Worm (Caenorhabditis elegans) whole organism, dauer: ENCODE results near the gene C27B7.2.

Experiments used
- unc-62 ChIP-seq: sonication (generic microtip); optimal IDR thresholded peaks from 2 replicates; lab custom pipeline; 2017; ENCODE audit warnings: missing biosample characterization, missing genetic modification reagents, missing genetic modification characterization

C27B7.2 gene

DNA sequence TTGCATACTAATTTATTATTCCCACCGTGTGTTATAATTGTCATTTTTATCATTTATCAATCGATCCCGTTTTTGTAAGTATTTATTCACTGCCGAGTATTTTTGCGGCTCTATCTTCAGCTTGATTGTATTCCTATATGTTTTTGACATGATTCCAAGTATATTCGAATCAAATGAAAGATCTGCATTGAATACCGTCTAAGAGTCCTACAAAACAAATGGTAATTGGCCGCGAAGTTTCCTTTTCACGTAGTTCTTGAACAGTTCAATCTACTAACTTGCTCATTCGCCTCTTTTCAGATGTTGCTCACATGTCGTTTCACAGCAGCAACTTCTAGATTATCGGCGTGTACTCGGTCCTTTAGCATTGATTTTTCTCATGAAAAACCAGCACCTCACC is at the start of gene C27B7.2:
Gene C27B7.2 (plus strand): TSS at position 301 of the 400 bp plus-strand sequence.
- no peak for TF ChIP-seq unc-62

- TF ChIP-seq unc-62 = no peak
These were observed 48.2 kb upstream of the C27B7.2 start, which contains the start of gene T11B7.2 for ce11 chrIV:8844457-8844856. T11B7.2 (minus strand) TSS chrIV:8844557.

DNA sequence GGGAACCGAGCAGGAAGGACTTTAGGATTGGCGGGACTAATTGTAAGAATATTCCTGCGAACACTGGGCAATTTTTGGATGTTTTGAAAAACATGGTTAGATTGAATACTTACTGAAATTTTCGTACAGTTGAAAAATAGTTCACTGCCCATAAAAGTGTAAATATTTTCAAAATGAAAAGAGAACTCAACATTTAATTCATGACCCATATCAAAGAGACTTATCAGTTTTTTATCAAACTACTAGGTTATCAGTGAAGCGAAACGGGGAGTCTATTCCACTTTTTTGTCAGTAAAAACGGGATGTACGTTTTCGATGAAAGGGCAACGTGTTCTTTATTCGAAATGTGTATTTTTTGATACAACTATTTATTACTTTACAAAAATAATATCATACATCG is 46.7 kb upstream of the C27B7.2 start:
- TF ChIP-seq unc-62 = no peak

- no peak for TF ChIP-seq unc-62
These were observed 44.7 kb upstream of the C27B7.2 start, which contains the start of gene col-118 for ce11 chrIV:8847918-8848317. col-118 (plus strand) TSS chrIV:8848218.

DNA sequence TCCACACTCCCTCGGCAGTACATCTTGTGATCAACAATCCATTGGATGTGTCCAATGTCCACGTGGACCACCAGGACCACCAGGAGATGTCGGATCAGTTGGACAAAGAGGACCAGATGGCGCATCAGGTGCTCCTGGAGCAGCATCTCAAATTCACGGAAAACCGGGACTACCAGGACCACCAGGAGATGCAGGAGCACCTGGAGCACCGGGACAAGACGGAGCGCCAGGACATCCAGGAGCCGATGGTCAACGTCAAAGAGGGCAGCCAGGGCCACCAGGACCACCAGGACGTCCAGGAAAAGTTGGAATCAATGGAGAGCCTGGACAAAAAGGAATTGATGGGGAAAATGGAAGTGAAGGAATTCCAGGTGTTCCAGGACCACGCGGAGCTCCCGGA is 43.7 kb upstream of the C27B7.2 start:
- TF ChIP-seq unc-62 = no peak

DNA sequence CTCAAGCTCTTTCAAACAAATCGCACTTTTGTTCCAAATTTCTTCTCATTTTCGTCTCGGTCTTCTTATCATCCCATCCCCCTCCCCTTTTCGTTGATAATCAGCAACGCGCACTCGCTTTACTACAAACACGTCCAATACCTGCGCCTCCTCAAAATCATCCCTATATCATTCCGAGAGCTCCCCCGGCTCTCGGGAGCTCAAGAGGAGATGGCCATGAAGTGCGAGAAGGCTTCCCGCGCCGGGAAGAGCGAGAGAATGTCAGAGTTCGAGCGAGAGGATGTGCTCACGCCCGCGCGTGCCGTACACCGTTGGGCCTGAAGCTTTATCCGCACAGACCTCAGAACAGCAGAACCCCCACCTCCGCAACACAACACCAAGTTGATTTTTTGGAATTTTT is 41.9 kb upstream of the C27B7.2 start:
- no peak for TF ChIP-seq unc-62

- no peak for TF ChIP-seq unc-62
These were observed 40.5 kb upstream of the C27B7.2 start, which contains the start of gene alp-1 for ce11 chrIV:8852194-8852593. alp-1 (plus strand) TSS chrIV:8852494.

- TF ChIP-seq unc-62 = no peak
These were observed 39.4 kb upstream of the C27B7.2 start for ce11 chrIV:8853301-8853700.

DNA sequence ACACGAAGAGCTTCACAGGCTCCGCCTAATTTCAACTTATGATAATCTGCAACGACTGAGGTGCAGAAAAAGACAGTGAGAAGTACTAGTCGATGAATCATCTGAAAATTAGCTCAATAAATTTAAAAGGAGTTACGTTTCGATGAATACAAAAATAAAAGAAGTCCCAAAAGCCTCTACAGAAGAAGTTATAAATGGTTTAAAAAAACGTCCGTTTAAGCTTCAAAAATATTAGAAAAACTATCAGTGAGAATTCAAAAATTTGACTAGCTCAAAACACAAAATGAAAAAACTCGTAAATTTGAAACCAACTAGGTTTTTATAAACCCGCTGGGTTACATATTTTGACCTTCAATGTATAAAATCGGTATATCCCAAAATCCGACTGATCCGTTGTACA is 36.7 kb upstream of the C27B7.2 start, which contains the start of gene T11B7.5:
Gene T11B7.5 (minus strand): TSS at position 101 of the 400 bp plus-strand sequence.
- TF ChIP-seq unc-62 = no peak

DNA sequence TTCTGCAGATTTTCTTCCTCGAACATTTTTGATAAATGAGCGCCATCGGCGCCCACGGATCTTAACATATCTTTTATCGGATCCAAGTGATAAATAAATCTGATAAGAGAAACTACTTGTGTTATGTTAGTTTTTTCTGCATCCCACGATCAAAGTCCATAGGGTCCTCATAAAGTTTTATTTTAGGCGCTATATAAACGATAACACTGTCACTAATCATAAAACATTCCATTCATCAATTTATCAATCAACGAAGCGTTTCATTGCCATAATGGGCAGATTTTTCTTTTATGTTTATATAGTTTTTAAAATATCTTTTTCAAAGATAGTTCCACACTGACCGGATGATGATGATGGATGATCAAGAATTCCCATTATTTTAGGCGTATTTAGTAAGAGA is 28.0 kb upstream of the C27B7.2 start:
- no peak for TF ChIP-seq unc-62

DNA sequence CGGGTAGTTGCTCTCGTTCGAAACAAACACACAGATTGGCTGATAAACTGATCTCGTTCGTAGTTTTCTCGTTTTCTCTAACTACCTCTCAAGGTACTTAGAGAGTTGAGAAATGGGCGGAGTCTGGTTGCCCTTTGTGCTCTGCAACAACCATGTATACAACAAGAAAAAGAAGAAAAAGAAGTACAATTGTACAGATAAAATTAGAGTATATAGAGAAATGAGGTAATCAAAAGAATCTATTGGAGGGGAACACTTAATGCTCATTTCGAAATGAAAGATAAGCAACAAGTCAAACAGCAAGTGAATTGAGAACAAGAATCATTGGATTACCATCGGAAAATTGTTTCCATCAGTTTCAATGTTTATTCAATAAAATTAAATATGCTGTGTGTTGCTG is 27.3 kb upstream of the C27B7.2 start, which contains the start of gene C09G9.1:
Gene C09G9.1 (minus strand): TSS at position 143 of the 400 bp plus-strand sequence.
- no peak for TF ChIP-seq unc-62

ce11 chrIV:8866092-8866491 is 26.6 kb upstream of the C27B7.2 start:
- no peak for TF ChIP-seq unc-62

- no peak for TF ChIP-seq unc-62
These were observed 25.1 kb upstream of the C27B7.2 start for ce11 chrIV:8867562-8867961.

ce11 chrIV:8869624-8870023 is 23.0 kb upstream of the C27B7.2 start, which contains the start of gene npp-23:
npp-23 (minus strand) TSS chrIV:8869679.
- no peak for TF ChIP-seq unc-62

- TF ChIP-seq unc-62 = no peak
These were observed 19.7 kb upstream of the C27B7.2 start, which contains the start of gene C09G9.3 for ce11 chrIV:8872958-8873357. C09G9.3 (minus strand) TSS chrIV:8873058.

- no peak for TF ChIP-seq unc-62
These were observed 18.8 kb upstream of the C27B7.2 start, which contains the start of gene hdl-2 for ce11 chrIV:8873847-8874246. hdl-2 (plus strand) TSS chrIV:8874147.

DNA sequence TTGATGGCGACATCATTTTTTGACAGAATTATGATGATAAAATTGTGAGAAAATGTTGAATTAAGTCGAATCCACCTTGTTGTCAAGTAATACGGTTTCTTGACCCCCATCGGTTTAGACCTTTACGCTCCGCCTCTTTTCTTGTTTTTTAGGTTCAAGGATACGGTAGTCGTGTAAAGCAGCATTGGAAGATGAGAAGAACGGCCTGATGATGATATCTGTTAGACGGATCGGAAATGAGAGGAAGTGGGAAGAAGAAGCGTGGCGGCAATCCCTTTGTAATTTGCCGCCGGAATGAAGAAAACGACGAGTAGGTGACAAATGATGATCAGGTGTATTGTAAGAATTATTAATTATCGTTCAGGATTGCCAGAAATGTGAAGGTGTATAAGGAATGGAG is 12.8 kb upstream of the C27B7.2 start, which contains the start of gene npax-4:
Gene npax-4 (minus strand): TSS at position 101 of the 400 bp plus-strand sequence.
- TF ChIP-seq unc-62 = no peak

DNA sequence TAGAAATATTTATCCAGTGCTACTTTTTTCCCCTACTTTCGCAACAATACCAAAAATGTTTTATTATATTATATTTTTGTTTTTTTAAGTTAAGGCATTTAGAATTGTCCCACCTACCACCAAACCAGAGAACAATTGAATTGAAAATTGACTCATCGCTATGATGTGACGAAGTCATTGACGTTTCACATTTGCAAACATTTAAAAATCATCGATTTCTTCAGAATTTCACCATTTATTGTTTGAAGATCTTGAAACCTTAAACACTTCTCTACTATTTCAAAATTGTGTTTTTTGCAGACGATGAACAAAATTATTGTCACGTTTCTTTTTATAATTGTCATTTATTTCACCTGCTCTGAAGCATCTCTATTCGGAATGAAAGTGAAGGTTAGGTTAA is 11.5 kb upstream of the C27B7.2 start, which contains the start of gene C09G9.8:
Gene C09G9.8 (plus strand): TSS at position 301 of the 400 bp plus-strand sequence.
- no peak for TF ChIP-seq unc-62

DNA sequence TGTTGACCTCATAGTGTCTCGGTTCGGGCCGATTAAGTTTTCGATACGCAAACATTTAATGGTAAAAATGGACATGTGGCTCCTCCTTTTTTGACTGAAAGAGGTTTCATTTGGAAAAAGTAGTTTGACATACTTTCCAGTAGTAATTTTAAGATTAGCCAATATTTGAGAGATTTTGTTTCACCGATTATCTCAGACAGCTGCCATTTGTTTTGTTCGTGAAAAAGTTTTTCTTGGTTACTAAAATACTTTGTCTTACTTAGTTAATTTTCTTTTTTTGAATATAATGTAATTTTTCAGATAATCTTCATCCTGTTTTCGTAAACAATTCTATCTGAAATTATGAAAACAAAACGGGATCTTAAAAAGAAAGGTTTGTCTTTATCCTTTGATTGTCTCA is 6.4 kb upstream of the C27B7.2 start, which contains the start of gene C09G9.5:
Gene C09G9.5 (plus strand): TSS at position 301 of the 400 bp plus-strand sequence.
- TF ChIP-seq unc-62 = no peak
